Worm (Caenorhabditis elegans) whole organism, L4 larva: Measurements from ENCODE around the gene deg-3.

Experiments
- ama-1 ChIP-seq: fragments of 150-350 bp; optimal IDR thresholded peaks from 2 replicates; lab custom pipeline; 2014; ENCODE audit warnings: inconsistent platforms, mixed read lengths
- ceh-28 ChIP-seq: fragments of 150-350 bp; optimal IDR thresholded peaks from 2 replicates; lab custom pipeline; 2014; ENCODE audit warnings: missing biosample characterization, missing genetic modification reagents, missing genetic modification characterization
- cey-2 ChIP-seq: sonication (generic microtip); optimal IDR thresholded peaks from 3 replicates; lab custom pipeline; 2017; ENCODE audit warnings: missing genetic modification characterization, mild to moderate bottlenecking, missing compliant biosample characterization, antibody characterized with exemption, borderline replicate concordance; ENCODE audit not compliant: insufficient read depth
- fkh-10 ChIP-seq: fragments of 150-350 bp; optimal IDR thresholded peaks from 2 replicates; lab custom pipeline; 2014; ENCODE audit warnings: missing biosample characterization, missing genetic modification reagents, missing genetic modification characterization
- lin-15B ChIP-seq: fragments of 150-350 bp; sonication (generic microtip); optimal IDR thresholded peaks from 3 replicates; lab custom pipeline; 2014; ENCODE audit warnings: missing biosample characterization, missing genetic modification characterization
- nhr-28 ChIP-seq: fragments of 150-350 bp; optimal IDR thresholded peaks from 2 replicates; lab custom pipeline; 2014; ENCODE audit warnings: missing biosample characterization, missing genetic modification characterization
- pha-4 ChIP-seq, 2 experiments: fragments of 150-350 bp in 1 of 2; fragments of 200-800 bp in 1 of 2; sonication (Bioruptor generic) in 1 of 2; IDR thresholded peaks in 1 of 2; optimal IDR thresholded peaks in 1 of 2; 2 replicates each; pipeline versions ENCODE4 v1.3.6 to Lab custom; 2014 to 2022; ENCODE audit warnings: missing genetic modification characterization in 2 of 2, missing genetic modification reagents in 2 of 2, missing biosample characterization in 1 of 2, missing compliant biosample characterization in 1 of 2
- spr-1 ChIP-seq: sonication (generic microtip); optimal IDR thresholded peaks from 2 replicates; lab custom pipeline; 2016; ENCODE audit warnings: mild to moderate bottlenecking, missing genetic modification characterization, missing compliant biosample characterization
- unc-39 ChIP-seq: sonication (generic microtip); optimal IDR thresholded peaks from 2 replicates; lab custom pipeline; 2017; ENCODE audit warnings: missing biosample characterization, missing genetic modification characterization
- unc-62 ChIP-seq, 3 experiments: fragments of 150-350 bp in 1 of 3; sonication (generic microtip); optimal IDR thresholded peaks in 2 of 3; peaks in 1 of 3; 1 replicate in 1 of 3; 2 replicates in 2 of 3; lab custom pipeline; 2014 to 2017; ENCODE audit warnings: missing biosample characterization in 3 of 3, missing genetic modification characterization in 3 of 3, missing genetic modification reagents in 3 of 3, missing genotype in 1 of 3

- TF ChIP-seq pha-4 (GFP tag; IDR thresholded peaks at IDR 0.05; lab: Robert Waterston, UW) (no peak), pha-4 (tag; optimal IDR thresholded peaks at IDR 0.05; lab: Kevin White, UChicago) (no peak), cey-2 (tag; lab: Kevin White, UChicago) (no peak), nhr-28 (tag; lab: Kevin White, UChicago) (no peak), ceh-28 (tag; lab: Kevin White, UChicago) (no peak), spr-1 (tag; lab: Kevin White, UChicago) (no peak), fkh-10 (GFP tag; lab: Kevin White, UChicago) (peak; percentile 17), ama-1 (lab: Kevin White, UChicago) (no peak), unc-39 (no peak), unc-62 (GFP tag; optimal IDR thresholded peaks at IDR 0.05 in 1 of 2; lab: Kevin White, UChicago) (no peak), unc-62 (tag; optimal IDR thresholded peaks at IDR 0.05; lab: Kevin White, UChicago) (no peak), lin-15B (tag; lab: Kevin White, UChicago) (no peak)
Observed at ce11 chrV:11430823-11431222, 15.9 kb upstream of the deg-3 start.
